Fruit fly (Drosophila melanogaster) whole organism, prepupa: ENCODE results near the gene CG8135.

Experiments used
- CG10669 ChIP-seq: fragments of 200-800 bp; sonication (Bioruptor generic); optimal IDR thresholded peaks from 3 replicates; lab custom pipeline; 2018; ENCODE audit warnings: missing biosample characterization, mild to moderate bottlenecking, missing genetic modification characterization, moderate library complexity
- CG11762 ChIP-seq: fragments of 200-800 bp; sonication (Bioruptor generic); optimal IDR thresholded peaks from 3 replicates; lab custom pipeline; 2016; ENCODE audit warnings: missing biosample characterization, missing genetic modification characterization; ENCODE audit not compliant: insufficient read depth
- CG11902 ChIP-seq: fragments of 200-800 bp; sonication (Bioruptor generic); optimal IDR thresholded peaks from 3 replicates; lab custom pipeline; 2016; ENCODE audit warnings: missing biosample characterization, missing genetic modification characterization
- CG15336 ChIP-seq: fragments of 200-800 bp; sonication (Bioruptor generic); IDR thresholded peaks from 2 replicates; pipeline ENCODE4 v1.3.6; 2022; ENCODE audit warnings: missing biosample characterization, missing genetic modification characterization
- CG1621 ChIP-seq: fragments of 200-800 bp; sonication (Bioruptor generic); optimal IDR thresholded peaks from 3 replicates; lab custom pipeline; 2018; ENCODE audit warnings: missing biosample characterization, mild to moderate bottlenecking, missing genetic modification characterization
- CG16779 ChIP-seq: fragments of 200-800 bp; sonication (Bioruptor generic); optimal IDR thresholded peaks from 3 replicates; lab custom pipeline; 2017; ENCODE audit warnings: missing biosample characterization, mild to moderate bottlenecking, missing genetic modification characterization
- CG3032 ChIP-seq: fragments of 200-800 bp; optimal IDR thresholded peaks from 2 replicates; lab custom pipeline; 2019; ENCODE audit warnings: missing biosample characterization, mild to moderate bottlenecking, missing genetic modification characterization, moderate library complexity
- CG31627 ChIP-seq: fragments of 200-800 bp; sonication (Bioruptor generic); optimal IDR thresholded peaks from 3 replicates; lab custom pipeline; 2016; ENCODE audit warnings: missing biosample characterization, missing genetic modification characterization
- CG32006 ChIP-seq: fragments of 200-800 bp; sonication (Bioruptor generic); optimal IDR thresholded peaks from 3 replicates; lab custom pipeline; 2017; ENCODE audit warnings: missing biosample characterization, mild to moderate bottlenecking, missing genetic modification characterization
- CG34406 ChIP-seq: fragments of 200-800 bp; sonication (Bioruptor generic); optimal IDR thresholded peaks from 3 replicates; lab custom pipeline; 2016; ENCODE audit warnings: missing biosample characterization, missing genetic modification characterization
- CG4318 ChIP-seq: fragments of 200-800 bp; sonication (Bioruptor generic); optimal IDR thresholded peaks from 3 replicates; lab custom pipeline; 2017; ENCODE audit warnings: missing biosample characterization, mild to moderate bottlenecking, missing genetic modification characterization
- CG6163 ChIP-seq: fragments of 200-800 bp; sonication (Bioruptor generic); IDR thresholded peaks from 3 replicates; pipeline ENCODE4 v1.3.6; 2022; ENCODE audit warnings: missing biosample characterization, missing genetic modification characterization
- CG6276 ChIP-seq: fragments of 200-800 bp; sonication (Bioruptor generic); optimal IDR thresholded peaks from 2 replicates; lab custom pipeline; 2017; ENCODE audit warnings: missing biosample characterization, mild to moderate bottlenecking, missing genetic modification characterization
- CG6808 ChIP-seq: fragments of 200-800 bp; sonication (Bioruptor generic); optimal IDR thresholded peaks from 3 replicates; lab custom pipeline; 2017; ENCODE audit warnings: missing biosample characterization, missing genetic modification characterization, mild to moderate bottlenecking, moderate library complexity, missing genetic modification reagents
- CG6854 ChIP-seq: fragments of 200-800 bp; sonication (Bioruptor generic); optimal IDR thresholded peaks from 2 replicates; lab custom pipeline; 2017; ENCODE audit warnings: missing biosample characterization, mild to moderate bottlenecking, missing genetic modification characterization
- CG8119 ChIP-seq: fragments of 200-800 bp; sonication (Bioruptor generic); IDR thresholded peaks from 3 replicates; pipeline ENCODE4 v1.3.6; 2022; ENCODE audit warnings: missing biosample characterization, missing genetic modification characterization
- CG8319 ChIP-seq: fragments of 200-800 bp; sonication (Bioruptor generic); optimal IDR thresholded peaks from 3 replicates; lab custom pipeline; 2016; ENCODE audit warnings: missing biosample characterization, missing genetic modification characterization
- CG9139 ChIP-seq: fragments of 200-800 bp; sonication (Bioruptor generic); optimal IDR thresholded peaks from 3 replicates; lab custom pipeline; 2017; ENCODE audit warnings: missing biosample characterization, mild to moderate bottlenecking, missing genetic modification characterization
- Eip78C ChIP-seq: fragments of 200-800 bp; sonication (Bioruptor generic); peaks from one replicate; lab custom pipeline; 2016; ENCODE audit warnings: missing biosample characterization, missing genetic modification characterization
- Ets96B ChIP-seq: fragments of 200-800 bp; optimal IDR thresholded peaks from 2 replicates; lab custom pipeline; 2019; ENCODE audit warnings: missing biosample characterization, mild to moderate bottlenecking, missing genetic modification characterization, moderate library complexity
- Hr38 ChIP-seq: sonication (Bioruptor generic); optimal IDR thresholded peaks from 2 replicates; lab custom pipeline; 2016; ENCODE audit warnings: missing biosample characterization, missing genetic modification characterization
- Lpt ChIP-seq: fragments of 200-800 bp; sonication (Bioruptor generic); optimal IDR thresholded peaks from 3 replicates; lab custom pipeline; 2016; ENCODE audit warnings: missing biosample characterization, missing genetic modification characterization
- achi ChIP-seq: fragments of 200-800 bp; sonication (Bioruptor generic); optimal IDR thresholded peaks from 3 replicates; lab custom pipeline; 2016; ENCODE audit warnings: missing biosample characterization, missing genetic modification characterization
- dsx ChIP-seq: fragments of 200-800 bp; optimal IDR thresholded peaks from 3 replicates; lab custom pipeline; 2019; ENCODE audit warnings: missing biosample characterization, mild to moderate bottlenecking, missing genetic modification characterization, moderate library complexity; ENCODE audit not compliant: poor library complexity, severe bottlenecking
- eg ChIP-seq: fragments of 200-800 bp; sonication (Bioruptor generic); IDR thresholded peaks from 3 replicates; pipeline ENCODE4 v1.3.6; 2022; ENCODE audit warnings: missing biosample characterization, missing genetic modification characterization
- fd85E ChIP-seq: fragments of 200-800 bp; sonication (Bioruptor generic); optimal IDR thresholded peaks from 3 replicates; lab custom pipeline; 2016; ENCODE audit warnings: missing biosample characterization, missing genetic modification characterization
- fkh ChIP-seq: fragments of 200-800 bp; sonication (Bioruptor generic); optimal IDR thresholded peaks from 3 replicates; lab custom pipeline; 2017; ENCODE audit warnings: missing biosample characterization, mild to moderate bottlenecking, missing genetic modification characterization, moderate library complexity
- net ChIP-seq: fragments of 200-800 bp; sonication (Bioruptor generic); optimal IDR thresholded peaks from 3 replicates; lab custom pipeline; 2016; ENCODE audit warnings: missing biosample characterization, missing genetic modification characterization
- pdm3 ChIP-seq: fragments of 200-800 bp; sonication (Bioruptor generic); optimal IDR thresholded peaks from 3 replicates; lab custom pipeline; 2016; ENCODE audit warnings: missing biosample characterization, missing genetic modification characterization
- salr ChIP-seq, 2 experiments: fragments of 200-800 bp; sonication (Bioruptor generic); optimal IDR thresholded peaks; 3 replicates each; lab custom pipeline; 2016 to 2018; ENCODE audit warnings: missing biosample characterization in 2 of 2, missing genetic modification characterization in 2 of 2, mild to moderate bottlenecking in 1 of 2
- spab ChIP-seq: fragments of 200-800 bp; sonication (Bioruptor generic); optimal IDR thresholded peaks from 2 replicates; lab custom pipeline; 2017; ENCODE audit warnings: missing biosample characterization, mild to moderate bottlenecking, missing genetic modification characterization, missing genetic modification reagents
- ss ChIP-seq, 2 experiments: fragments of 200-800 bp; sonication (Bioruptor generic); optimal IDR thresholded peaks; 2 replicates in 1 of 2; 3 replicates in 1 of 2; lab custom pipeline; 2017 to 2018; ENCODE audit warnings: mild to moderate bottlenecking in 2 of 2, missing biosample characterization in 2 of 2, missing genetic modification characterization in 2 of 2, moderate library complexity in 1 of 2
- topi ChIP-seq: fragments of 200-800 bp; sonication (Bioruptor generic); optimal IDR thresholded peaks from 3 replicates; lab custom pipeline; 2016; ENCODE audit warnings: missing biosample characterization, missing genetic modification characterization
- vri ChIP-seq: fragments of 200-800 bp; sonication (Bioruptor generic); optimal IDR thresholded peaks from 3 replicates; lab custom pipeline; 2016; ENCODE audit warnings: missing biosample characterization, mild to moderate bottlenecking, missing genetic modification characterization

The CG8135 gene

dm6 chr3R:9388321-9388720 is 15.9 kb upstream of the CG8135 start:
- no peak for TF ChIP-seq vri (GFP tag; lab: Kevin White, UChicago)

DNA sequence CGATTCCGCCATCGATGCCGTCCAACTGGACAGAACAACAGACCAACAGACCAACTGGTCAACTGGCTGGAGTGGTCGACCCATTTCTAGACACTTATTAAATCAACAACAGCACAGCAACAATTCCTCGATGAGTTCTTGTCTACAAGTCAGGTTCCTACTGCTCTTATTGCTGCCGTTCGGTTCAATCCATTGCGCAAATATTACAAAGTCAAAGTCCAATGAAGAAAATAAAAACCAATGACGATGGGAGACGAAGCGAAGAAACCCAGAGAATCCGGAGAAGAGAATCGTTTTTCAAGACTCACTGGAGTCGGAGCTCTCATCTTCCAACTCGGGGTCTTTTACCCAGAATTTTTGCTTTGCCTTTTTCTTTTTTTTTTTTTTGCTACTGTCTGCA is 15.2 kb upstream of the CG8135 start:
- TF ChIP-seq CG11762, result peak; percentile 5
- no peak for TF ChIP-seq vri (GFP tag; lab: Kevin White, UChicago)
- TF ChIP-seq CG8119 (GFP tag; lab: Robert Waterston, UW), result peak; percentile 63; the same call in 1 of the 3 replicates
- peak; percentile 39 for TF ChIP-seq CG3032 (tag; lab: Kevin White, UChicago)
- TF ChIP-seq dsx (GFP tag; lab: Kevin White, UChicago), result peak; percentile 74
- TF ChIP-seq net (GFP tag; lab: Kevin White, UChicago), result peak; percentile 62
- peak; percentile 42 for TF ChIP-seq Ets96B
- peak; percentile 9 for TF ChIP-seq Lpt (GFP tag; lab: Kevin White, UChicago)
- no peak for TF ChIP-seq topi (GFP tag; lab: Kevin White, UChicago)
- no peak for TF ChIP-seq CG31627 (GFP tag; lab: Kevin White, UChicago)
- TF ChIP-seq CG8319 (GFP tag; lab: Kevin White, UChicago), result no peak
- peak; percentile 65 for TF ChIP-seq CG1621 (tag; lab: Kevin White, UChicago)
- peak; percentile 10 for TF ChIP-seq CG32006 (GFP tag; lab: Kevin White, UChicago)
- peak; percentile 40; the same call in 1 of the 3 replicates for TF ChIP-seq eg (GFP tag; lab: Robert Waterston, UW)
- TF ChIP-seq achi (GFP tag; lab: Kevin White, UChicago), result no peak
- TF ChIP-seq CG10669, result peak; percentile 46
- TF ChIP-seq CG9139 (GFP tag; lab: Kevin White, UChicago), result peak; percentile 75
- peak; percentile 41; the same call in 1 of the 2 replicates for TF ChIP-seq CG15336
- TF ChIP-seq salr (GFP tag; optimal IDR thresholded peaks at IDR 0.05; lab: Kevin White, UChicago), result peak; percentile 1 to 58
- peak; percentile 24 for TF ChIP-seq Eip78C
- peak; percentile 82 to 86 for TF ChIP-seq ss (GFP tag; optimal IDR thresholded peaks at IDR 0.05; lab: Kevin White, UChicago)
- TF ChIP-seq CG34406 (GFP tag; lab: Kevin White, UChicago), result no peak
- peak; percentile 76 for TF ChIP-seq spab (GFP tag; lab: Kevin White, UChicago)
- peak; percentile 57; the same call in 2 of the 3 replicates for TF ChIP-seq CG6163 (GFP tag; lab: Robert Waterston, UW)
- TF ChIP-seq CG6808, result peak; percentile 88
- TF ChIP-seq CG6276 (GFP tag; lab: Kevin White, UChicago), result peak; percentile 69
- peak; percentile 66 for TF ChIP-seq CG16779

DNA sequence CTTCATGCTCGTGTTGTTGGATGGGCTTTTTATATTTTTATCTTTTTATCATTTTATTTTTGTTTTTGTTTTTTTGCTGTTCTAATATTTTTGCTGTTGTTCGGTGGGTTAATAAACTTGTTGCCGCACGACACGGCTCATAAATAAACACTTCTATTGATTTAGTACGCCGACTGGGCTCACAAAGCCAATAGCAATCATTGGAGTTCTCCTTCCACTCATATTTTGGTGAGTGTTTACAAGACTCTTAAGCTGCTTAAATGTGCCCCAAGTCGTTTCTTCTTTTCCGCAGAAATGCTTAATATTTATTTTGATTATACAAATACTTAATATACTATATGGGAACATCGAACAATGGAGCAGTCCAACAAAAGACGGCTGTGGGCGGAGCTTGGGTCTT is 14.0 kb upstream of the CG8135 start:
- peak; percentile 93 for TF ChIP-seq fkh (GFP tag; lab: Kevin White, UChicago)
- TF ChIP-seq Hr38 (GFP tag; lab: Kevin White, UChicago), result no peak
- TF ChIP-seq pdm3 (GFP tag; lab: Kevin White, UChicago), result no peak
- TF ChIP-seq CG34406 (GFP tag; lab: Kevin White, UChicago), result no peak
- no peak for TF ChIP-seq CG11902 (GFP tag; lab: Kevin White, UChicago)
- no peak for TF ChIP-seq CG6854 (GFP tag; lab: Kevin White, UChicago)
- no peak for TF ChIP-seq spab (GFP tag; lab: Kevin White, UChicago)
- TF ChIP-seq, all 60 proteins: peak for 1

dm6 chr3R:9392421-9392820 is 11.8 kb upstream of the CG8135 start:
- no peak for TF ChIP-seq CG4318
- no peak for TF ChIP-seq Lpt (GFP tag; lab: Kevin White, UChicago)
- TF ChIP-seq fd85E (GFP tag; lab: Kevin White, UChicago), result no peak
